Worm (Caenorhabditis elegans) whole organism, L1 larva: ENCODE measurements around the gene inx-8.

ENCODE experiments used
- C04F5.9 ChIP-seq: sonication (generic microtip); optimal IDR thresholded peaks from 2 replicates; lab custom pipeline; 2016; ENCODE audit warnings: missing genetic modification characterization, missing compliant biosample characterization
- C34B4.2 ChIP-seq: sonication (generic microtip); optimal IDR thresholded peaks from 2 replicates; lab custom pipeline; 2017; ENCODE audit warnings: mild to moderate bottlenecking, missing genetic modification characterization, missing compliant biosample characterization
- F16B12.6 ChIP-seq: fragments of 150-350 bp; optimal IDR thresholded peaks from 2 replicates; lab custom pipeline; 2014; ENCODE audit warnings: missing biosample characterization, missing genetic modification characterization
- alr-1 ChIP-seq: fragments of 200-800 bp; sonication (Bioruptor generic); optimal IDR thresholded peaks from 2 replicates; lab custom pipeline; 2018; ENCODE audit warnings: borderline replicate concordance, mild to moderate bottlenecking, missing genetic modification characterization, missing compliant biosample characterization
- ama-1 ChIP-seq: fragments of 150-350 bp; optimal IDR thresholded peaks from 2 replicates; lab custom pipeline; 2014
- blmp-1 ChIP-seq: fragments of 150-350 bp; optimal IDR thresholded peaks from 2 replicates; lab custom pipeline; 2014; ENCODE audit warnings: missing biosample characterization, missing genetic modification characterization
- ceh-63 ChIP-seq: fragments of 200-800 bp; sonication (Bioruptor generic); optimal IDR thresholded peaks from 2 replicates; lab custom pipeline; 2018; ENCODE audit warnings: mild to moderate bottlenecking, missing genetic modification characterization, missing compliant biosample characterization
- ceh-82 ChIP-seq, 3 experiments: fragments of 150-350 bp in 1 of 3; sonication (generic microtip) in 2 of 3; optimal IDR thresholded peaks; 2 replicates each; lab custom pipeline; 2014 to 2017; ENCODE audit warnings: missing biosample characterization in 3 of 3, missing genetic modification characterization in 3 of 3
- ces-1 ChIP-seq: fragments of 150-350 bp; optimal IDR thresholded peaks from 2 replicates; lab custom pipeline; 2014; ENCODE audit warnings: missing biosample characterization, missing genetic modification reagents, missing genetic modification characterization
- dpl-1 ChIP-seq, 3 experiments: fragments of 150-350 bp in 2 of 3; sonication (generic microtip) in 1 of 3; optimal IDR thresholded peaks; 2 replicates each; lab custom pipeline; 2014 to 2017; ENCODE audit warnings: missing biosample characterization in 3 of 3, missing genetic modification characterization in 3 of 3, missing genetic modification reagents in 3 of 3
- dsc-1 ChIP-seq: sonication (generic microtip); optimal IDR thresholded peaks from 2 replicates; lab custom pipeline; 2016; ENCODE audit warnings: mild to moderate bottlenecking, missing genetic modification characterization, missing compliant biosample characterization
- egl-27 ChIP-seq, 2 experiments: fragments of 150-350 bp in 1 of 2; sonication (generic microtip); optimal IDR thresholded peaks; 3 replicates each; lab custom pipeline; 2017 to 2018; ENCODE audit warnings: missing biosample characterization in 2 of 2, missing genetic modification characterization in 2 of 2, missing genetic modification reagents in 2 of 2
- elt-2 ChIP-seq: sonication (generic microtip); optimal IDR thresholded peaks from 2 replicates; lab custom pipeline; 2016; ENCODE audit warnings: missing genetic modification characterization, mild to moderate bottlenecking, inconsistent platforms, missing compliant biosample characterization, missing genetic modification reagents
- fkh-10 ChIP-seq: sonication (generic microtip); optimal IDR thresholded peaks from 2 replicates; lab custom pipeline; 2017; ENCODE audit warnings: missing biosample characterization, missing genetic modification reagents, missing genetic modification characterization
- fkh-8 ChIP-seq: sonication (generic microtip); optimal IDR thresholded peaks from 2 replicates; lab custom pipeline; 2016; ENCODE audit warnings: mild to moderate bottlenecking, missing genetic modification characterization, missing compliant biosample characterization
- hpl-2 ChIP-seq: fragments of 150-350 bp; optimal IDR thresholded peaks from 2 replicates; lab custom pipeline; 2014; ENCODE audit warnings: missing biosample characterization, missing genetic modification reagents, missing genetic modification characterization
- irx-1 ChIP-seq: sonication (generic microtip); optimal IDR thresholded peaks from 2 replicates; lab custom pipeline; 2016; ENCODE audit warnings: missing genetic modification characterization, missing compliant biosample characterization
- jun-1 ChIP-seq: fragments of 150-350 bp; optimal IDR thresholded peaks from 2 replicates; lab custom pipeline; 2014; ENCODE audit warnings: missing biosample characterization, missing genetic modification reagents, missing genetic modification characterization
- lin-14 ChIP-seq: fragments of 200-800 bp; sonication (Bioruptor generic); optimal IDR thresholded peaks from 2 replicates; lab custom pipeline; 2018; ENCODE audit warnings: mild to moderate bottlenecking, missing genetic modification characterization, moderate library complexity, missing compliant biosample characterization
- lin-39 ChIP-seq: fragments of 150-350 bp; optimal IDR thresholded peaks from 2 replicates; lab custom pipeline; 2014; ENCODE audit warnings: missing biosample characterization, missing genetic modification reagents, missing genetic modification characterization
- mef-2 ChIP-seq: fragments of 150-350 bp; optimal IDR thresholded peaks from 2 replicates; lab custom pipeline; 2014; ENCODE audit warnings: missing biosample characterization, missing genetic modification characterization
- mep-1 ChIP-seq: fragments of 150-350 bp; optimal IDR thresholded peaks from 2 replicates; lab custom pipeline; 2014; ENCODE audit warnings: missing biosample characterization, missing genetic modification characterization
- nhr-12 ChIP-seq: sonication (generic microtip); optimal IDR thresholded peaks from 2 replicates; lab custom pipeline; 2017; ENCODE audit warnings: missing biosample characterization, missing genetic modification characterization
- nhr-19 ChIP-seq: fragments of 200-800 bp; sonication (Bioruptor generic); conservative IDR thresholded peaks from 2 replicates; pipeline ENCODE4 v1.3.6; 2022; ENCODE audit warnings: missing genetic modification characterization, missing compliant biosample characterization
- nhr-20 ChIP-seq: sonication (generic microtip); optimal IDR thresholded peaks from 2 replicates; lab custom pipeline; 2016; ENCODE audit warnings: mild to moderate bottlenecking, missing genetic modification characterization, missing compliant biosample characterization
- nhr-237 ChIP-seq: fragments of 150-350 bp; optimal IDR thresholded peaks from 2 replicates; lab custom pipeline; 2014; ENCODE audit warnings: missing biosample characterization, missing genetic modification characterization
- nhr-28 ChIP-seq: fragments of 150-350 bp; optimal IDR thresholded peaks from 2 replicates; lab custom pipeline; 2014; ENCODE audit warnings: missing biosample characterization, missing genetic modification characterization
- nhr-47 ChIP-seq: sonication (generic microtip); optimal IDR thresholded peaks from 2 replicates; lab custom pipeline; 2016; ENCODE audit warnings: mild to moderate bottlenecking, missing genetic modification characterization, moderate library complexity, missing compliant biosample characterization
- nhr-71 ChIP-seq: sonication (generic microtip); optimal IDR thresholded peaks from 2 replicates; lab custom pipeline; 2016; ENCODE audit warnings: mild to moderate bottlenecking, missing genetic modification characterization, moderate library complexity, missing compliant biosample characterization
- nhr-77 ChIP-seq: fragments of 150-350 bp; optimal IDR thresholded peaks from 2 replicates; lab custom pipeline; 2014; ENCODE audit warnings: missing biosample characterization, missing genetic modification characterization
- nhr-85 ChIP-seq: sonication (generic microtip); peaks from one replicate; lab custom pipeline; 2016; ENCODE audit warnings: missing genetic modification characterization, inconsistent platforms, missing compliant biosample characterization
- nhr-90 ChIP-seq: sonication (generic microtip); optimal IDR thresholded peaks from 2 replicates; lab custom pipeline; 2016; ENCODE audit warnings: mild to moderate bottlenecking, missing genetic modification characterization, missing compliant biosample characterization; ENCODE audit not compliant: poor library complexity
- pqm-1 ChIP-seq: sonication (generic microtip); optimal IDR thresholded peaks from 3 replicates; lab custom pipeline; 2017; ENCODE audit warnings: missing biosample characterization, missing genetic modification characterization
- rnt-1 ChIP-seq: sonication (generic microtip); optimal IDR thresholded peaks from 2 replicates; lab custom pipeline; 2016; ENCODE audit warnings: mild to moderate bottlenecking, missing genetic modification characterization, moderate library complexity, missing compliant biosample characterization
- skn-1 ChIP-seq: fragments of 150-350 bp; optimal IDR thresholded peaks from 2 replicates; lab custom pipeline; 2014; ENCODE audit warnings: missing biosample characterization, missing genetic modification characterization
- snpc-4 ChIP-seq: fragments of 150-350 bp; optimal IDR thresholded peaks from 2 replicates; lab custom pipeline; 2014; ENCODE audit warnings: missing biosample characterization, missing genetic modification characterization
- snu-23 ChIP-seq: sonication (generic microtip); optimal IDR thresholded peaks from 2 replicates; lab custom pipeline; 2016; ENCODE audit warnings: missing genetic modification characterization, missing compliant biosample characterization
- tbx-2 ChIP-seq: sonication (generic microtip); optimal IDR thresholded peaks from 2 replicates; lab custom pipeline; 2016; ENCODE audit warnings: missing genetic modification characterization, missing compliant biosample characterization
- tlp-1 ChIP-seq: fragments of 150-350 bp; optimal IDR thresholded peaks from 2 replicates; lab custom pipeline; 2014; ENCODE audit warnings: missing biosample characterization, missing genetic modification characterization
- unc-30 ChIP-seq: sonication (generic microtip); optimal IDR thresholded peaks from 2 replicates; lab custom pipeline; 2017; ENCODE audit warnings: missing biosample characterization, missing genetic modification characterization
- unc-86 ChIP-seq: sonication (generic microtip); optimal IDR thresholded peaks from 2 replicates; lab custom pipeline; 2016; ENCODE audit warnings: missing genetic modification characterization, missing compliant biosample characterization
- xbp-1 ChIP-seq: sonication (generic microtip); optimal IDR thresholded peaks from 2 replicates; lab custom pipeline; 2016; ENCODE audit warnings: missing genetic modification characterization, missing compliant biosample characterization
- zag-1 ChIP-seq: fragments of 150-350 bp; optimal IDR thresholded peaks from 2 replicates; lab custom pipeline; 2014; ENCODE audit warnings: missing biosample characterization, missing genetic modification characterization
- ztf-4 ChIP-seq: fragments of 150-350 bp; optimal IDR thresholded peaks from 2 replicates; lab custom pipeline; 2014; ENCODE audit warnings: missing biosample characterization, missing genetic modification characterization

inx-8 gene

DNA sequence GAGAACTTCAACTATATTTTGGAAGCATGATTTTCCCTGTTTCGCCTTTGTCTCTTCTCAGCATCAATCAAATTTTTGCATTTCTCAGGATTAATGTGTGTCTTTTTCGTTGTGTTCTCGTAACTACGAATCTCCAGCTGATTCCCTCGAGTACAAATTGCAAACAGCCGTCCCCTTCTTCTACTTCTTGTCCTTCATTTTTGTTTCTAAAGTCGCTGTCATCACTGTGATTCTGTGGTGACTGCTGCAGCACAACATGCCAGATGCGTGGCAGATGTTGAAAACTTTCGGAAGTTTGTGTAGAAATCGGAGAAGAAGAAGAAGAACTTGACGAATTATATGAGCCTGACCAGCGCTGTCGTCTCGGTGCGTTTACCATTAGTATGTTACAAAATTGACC is 39.6 kb downstream of the inx-8 start:
- no peak for TF ChIP-seq elt-2 (tag; lab: Kevin White, UChicago)
- peak; percentile 60 for TF ChIP-seq dsc-1
- no peak for TF ChIP-seq nhr-19 (GFP tag; lab: Robert Waterston, UW)

DNA sequence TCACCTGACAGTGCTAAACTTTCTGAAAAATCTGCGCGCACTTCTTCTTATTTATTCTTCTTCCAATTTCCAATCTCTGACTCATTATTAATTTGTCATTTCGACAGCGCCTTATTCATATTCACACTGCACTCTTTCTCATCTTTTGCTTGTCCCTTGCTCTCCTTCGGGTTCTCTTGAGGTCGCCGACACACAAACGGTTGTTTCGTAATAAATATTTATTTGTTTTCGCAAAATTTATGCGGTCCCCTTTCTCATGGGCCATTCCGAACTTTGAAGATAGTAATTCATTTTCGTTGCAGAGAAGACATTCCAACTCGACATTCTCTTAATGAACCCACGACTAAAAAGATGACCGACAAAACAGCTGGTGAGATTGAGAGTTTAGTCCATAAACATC is 41.1 kb downstream of the inx-8 start, which contains the start of gene magi-1:
TSS of gene magi-1 (plus strand) at position 301 of the 400 bp plus-strand sequence.
- TF ChIP-seq nhr-90 (tag; lab: Kevin White, UChicago) (no peak), mef-2 (no peak), C34B4.2 (tag; lab: Kevin White, UChicago) (no peak), ceh-63 (no peak)

DNA sequence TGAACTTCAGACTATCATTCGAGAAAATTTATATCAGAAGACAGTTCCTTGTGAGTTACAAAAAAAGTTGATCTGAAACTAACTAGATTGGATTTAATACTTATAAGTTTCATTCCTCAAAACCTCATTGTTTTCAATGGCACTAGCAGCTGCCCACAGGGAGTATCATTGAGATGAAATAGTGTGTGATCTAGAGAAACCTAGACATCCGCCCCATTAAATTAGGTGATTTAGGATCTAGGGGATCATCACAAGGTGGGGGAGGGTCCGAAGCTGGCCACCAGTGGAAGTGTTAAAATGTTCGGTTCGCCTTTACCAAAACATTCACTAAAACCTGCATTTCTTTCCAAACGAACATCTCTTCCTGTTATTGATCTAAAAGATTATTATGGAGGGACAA is 42.8 kb downstream of the inx-8 start:
- TF ChIP-seq alr-1 (tag; lab: Kevin White, UChicago), result no peak
- TF ChIP-seq lin-39 (tag; lab: Kevin White, UChicago), result no peak
- no peak for TF ChIP-seq nhr-20 (tag; lab: Kevin White, UChicago)
- TF ChIP-seq dpl-1 (GFP tag; optimal IDR thresholded peaks at IDR 0.05; lab: Kevin White, UChicago), result no peak
- TF ChIP-seq skn-1 (tag; lab: Kevin White, UChicago), result no peak
- no peak for TF ChIP-seq mep-1 (tag; lab: Kevin White, UChicago)
- TF ChIP-seq elt-2 (tag; lab: Kevin White, UChicago), result no peak
- no peak for TF ChIP-seq zag-1
- TF ChIP-seq rnt-1 (tag; lab: Kevin White, UChicago), result peak; percentile 55
- TF ChIP-seq nhr-71 (tag; lab: Kevin White, UChicago), result peak; percentile 5
- TF ChIP-seq lin-14 (GFP tag; lab: Kevin White, UChicago), result peak; percentile 11
- TF ChIP-seq, all 84 proteins: peak for 3

DNA sequence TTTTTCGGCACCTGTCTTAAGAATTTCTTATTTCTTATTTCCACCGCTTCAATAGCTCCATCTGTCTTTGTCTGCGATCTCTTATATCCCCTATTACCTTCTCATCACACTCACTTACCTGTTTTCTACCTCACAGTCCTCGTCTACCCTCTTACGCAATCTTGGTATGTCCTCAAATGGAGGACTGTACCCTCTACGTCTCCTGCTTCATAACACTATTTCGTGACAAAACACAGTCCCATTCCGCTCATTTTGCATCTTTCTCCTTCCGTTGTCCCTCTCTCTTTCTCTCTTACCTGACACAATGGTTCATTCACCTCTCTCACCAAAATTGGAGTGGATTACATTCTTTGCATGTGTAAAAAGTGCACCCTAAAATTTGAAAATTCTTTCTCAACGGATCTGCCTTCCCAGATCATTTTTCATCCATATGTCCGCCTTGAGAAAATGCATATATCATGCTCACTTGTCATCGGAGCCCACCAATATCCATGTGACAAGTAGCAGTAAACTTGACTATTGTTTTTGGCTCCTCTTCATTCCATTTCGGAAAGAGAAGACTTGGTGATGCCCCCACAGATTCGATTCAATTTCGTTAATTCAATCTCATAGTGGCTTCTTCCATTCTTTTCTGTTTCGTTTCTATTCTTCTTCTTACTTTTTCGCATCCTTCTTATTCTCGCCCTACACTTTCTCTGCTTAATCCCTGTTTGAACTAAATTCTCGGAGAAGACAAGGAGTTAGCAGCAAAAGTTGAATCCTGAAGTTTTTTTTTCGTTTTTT is 43.6 kb downstream of the inx-8 start:
- TF ChIP-seq snpc-4 (tag; lab: Kevin White, UChicago) (no peak), nhr-20 (tag; lab: Kevin White, UChicago) (peak; percentile 21), nhr-12 (tag; lab: Kevin White, UChicago) (no peak), fkh-8 (tag; lab: Kevin White, UChicago) (no peak), ztf-4 (no peak), blmp-1 (peak; percentile 53), nhr-28 (tag; lab: Kevin White, UChicago) (no peak), nhr-47 (tag; lab: Kevin White, UChicago) (no peak), unc-86 (tag; lab: Kevin White, UChicago) (no peak), C04F5.9 (tag; lab: Kevin White, UChicago) (no peak), elt-2 (tag; lab: Kevin White, UChicago) (no peak), tlp-1 (no peak), nhr-237 (no peak), F16B12.6 (no peak), ceh-63 (no peak), xbp-1 (tag; lab: Kevin White, UChicago) (no peak), lin-14 (GFP tag; lab: Kevin White, UChicago) (peak; percentile 50), pqm-1 (tag; lab: Kevin White, UChicago) (no peak), dsc-1 (no peak), ces-1 (GFP tag; lab: Kevin White, UChicago) (no peak), dpl-1 (GFP tag; optimal IDR thresholded peaks at IDR 0.05; lab: Kevin White, UChicago) (no peak), hpl-2 (GFP tag; lab: Kevin White, UChicago) (no peak), mep-1 (tag; lab: Kevin White, UChicago) (peak; percentile 5), unc-30 (tag; lab: Kevin White, UChicago) (no peak), irx-1 (tag; lab: Kevin White, UChicago) (no peak), tbx-2 (peak; percentile 29), fkh-10 (GFP tag; lab: Kevin White, UChicago) (peak; percentile 30), nhr-90 (tag; lab: Kevin White, UChicago) (no peak), egl-27 (tag; optimal IDR thresholded peaks at IDR 0.05; lab: Kevin White, UChicago) (no peak), ceh-82 (tag; optimal IDR thresholded peaks at IDR 0.05; lab: Kevin White, UChicago) (no peak), nhr-77 (tag; lab: Kevin White, UChicago) (no peak), jun-1 (tag; lab: Kevin White, UChicago) (no peak), nhr-71 (tag; lab: Kevin White, UChicago) (no peak), ama-1 (lab: Kevin White, UChicago) (no peak), snu-23 (GFP tag; lab: Kevin White, UChicago) (peak; percentile 10), nhr-85 (tag; lab: Kevin White, UChicago) (peak; percentile 81)
- TF ChIP-seq, all 84 proteins: peak for 8
